Fruit fly (Drosophila melanogaster) whole organism, embryonic: Measurements from ENCODE around the gene syd.

ENCODE experiments used
- Ada2b ChIP-seq: fragments of 200-800 bp; sonication (Bioruptor generic); IDR thresholded peaks from 2 replicates; pipeline ENCODE4 v1.3.6; 2022; ENCODE audit warnings: missing biosample characterization, missing genetic modification characterization
- Aef1 ChIP-seq: fragments of 200-800 bp; sonication (Bioruptor generic); IDR thresholded peaks from 3 replicates; pipeline ENCODE4 v1.3.6; 2022; ENCODE audit warnings: missing biosample characterization, missing genetic modification characterization
- Atf3 ChIP-seq: fragments of 200-800 bp; sonication (Bioruptor generic); optimal IDR thresholded peaks from 3 replicates; lab custom pipeline; 2016; ENCODE audit warnings: missing biosample characterization, missing genetic modification characterization
- CG10431 ChIP-seq: fragments of 200-800 bp; sonication (Bioruptor generic); optimal IDR thresholded peaks from 3 replicates; lab custom pipeline; 2018; ENCODE audit warnings: missing biosample characterization, mild to moderate bottlenecking, missing genetic modification characterization
- CG10979 ChIP-seq: fragments of 200-800 bp; sonication (Bioruptor generic); optimal IDR thresholded peaks from 2 replicates; lab custom pipeline; 2018; ENCODE audit warnings: missing biosample characterization, mild to moderate bottlenecking, missing genetic modification characterization, moderate library complexity
- CG12071 ChIP-seq: fragments of 200-800 bp; sonication (Bioruptor generic); optimal IDR thresholded peaks from 3 replicates; lab custom pipeline; 2018; ENCODE audit warnings: missing biosample characterization, mild to moderate bottlenecking, missing genetic modification characterization
- CG12104 ChIP-seq: fragments of 200-800 bp; sonication (Bioruptor generic); optimal IDR thresholded peaks from 3 replicates; lab custom pipeline; 2016; ENCODE audit warnings: missing biosample characterization, missing genetic modification characterization
- CG12391 ChIP-seq: fragments of 200-800 bp; sonication (Bioruptor generic); optimal IDR thresholded peaks from 3 replicates; lab custom pipeline; 2018; ENCODE audit warnings: missing biosample characterization, mild to moderate bottlenecking, missing genetic modification characterization, moderate library complexity
- CG12942 ChIP-seq: fragments of 200-800 bp; sonication (Bioruptor generic); optimal IDR thresholded peaks from 3 replicates; lab custom pipeline; 2016; ENCODE audit warnings: missing biosample characterization, missing genetic modification characterization
- CG18476 ChIP-seq: fragments of 200-800 bp; sonication (Bioruptor generic); optimal IDR thresholded peaks from 2 replicates; lab custom pipeline; 2016; ENCODE audit warnings: missing biosample characterization, mild to moderate bottlenecking, missing genetic modification characterization
- CG2889 ChIP-seq: fragments of 200-800 bp; sonication (Bioruptor generic); IDR thresholded peaks from 3 replicates; pipeline ENCODE4 v1.3.6; 2022; ENCODE audit warnings: missing biosample characterization, missing genetic modification characterization
- CG30020 ChIP-seq: fragments of 200-800 bp; optimal IDR thresholded peaks from 2 replicates; lab custom pipeline; 2019; ENCODE audit warnings: missing biosample characterization, mild to moderate bottlenecking, missing genetic modification characterization, moderate library complexity
- CG4328 ChIP-seq: fragments of 200-800 bp; sonication (Bioruptor generic); optimal IDR thresholded peaks from 3 replicates; lab custom pipeline; 2017; ENCODE audit warnings: missing biosample characterization, missing genetic modification reagents, missing genetic modification characterization
- CG6654 ChIP-seq: fragments of 200-800 bp; sonication (Bioruptor generic); optimal IDR thresholded peaks from 2 replicates; lab custom pipeline; 2017; ENCODE audit warnings: missing biosample characterization, mild to moderate bottlenecking, missing genetic modification characterization
- CG6813 ChIP-seq: fragments of 200-800 bp; sonication (Bioruptor generic); optimal IDR thresholded peaks from 2 replicates; lab custom pipeline; 2017; ENCODE audit warnings: missing biosample characterization, missing genetic modification characterization, mild to moderate bottlenecking, moderate library complexity, missing genetic modification reagents
- CG9932 ChIP-seq: fragments of 200-800 bp; sonication (Bioruptor generic); IDR thresholded peaks from 2 replicates; pipeline ENCODE4 v1.3.6; 2022; ENCODE audit warnings: missing biosample characterization, missing genetic modification characterization
- Dad ChIP-seq: fragments of 200-800 bp; sonication (Bioruptor generic); optimal IDR thresholded peaks from 3 replicates; lab custom pipeline; 2016; ENCODE audit warnings: missing biosample characterization, missing genetic modification characterization
- Dbx ChIP-seq: fragments of 200-800 bp; sonication (Bioruptor generic); IDR thresholded peaks from 3 replicates; pipeline ENCODE4 v1.3.6; 2022; ENCODE audit warnings: missing biosample characterization, missing genetic modification characterization
- Dip3 ChIP-seq: fragments of 200-800 bp; sonication (Bioruptor generic); optimal IDR thresholded peaks from 3 replicates; lab custom pipeline; 2016; ENCODE audit warnings: missing biosample characterization, missing genetic modification characterization
- Dref ChIP-seq: fragments of 200-800 bp; sonication (Bioruptor generic); IDR thresholded peaks from 2 replicates; pipeline ENCODE4 v1.3.6; 2022; ENCODE audit warnings: missing biosample characterization, missing genetic modification characterization
- Ets97D ChIP-seq: fragments of 200-800 bp; sonication (Bioruptor generic); optimal IDR thresholded peaks from 3 replicates; lab custom pipeline; 2016; ENCODE audit warnings: missing biosample characterization, missing genetic modification characterization
- HmgZ ChIP-seq: fragments of 200-800 bp; sonication (Bioruptor generic); optimal IDR thresholded peaks from 2 replicates; lab custom pipeline; 2018; ENCODE audit warnings: missing biosample characterization, mild to moderate bottlenecking, missing genetic modification characterization
- Hr3 ChIP-seq: fragments of 200-800 bp; sonication (Bioruptor generic); optimal IDR thresholded peaks from 3 replicates; lab custom pipeline; 2016; ENCODE audit warnings: missing biosample characterization, missing genetic modification characterization
- NFAT ChIP-seq: fragments of 200-800 bp; sonication (Bioruptor generic); IDR thresholded peaks from 2 replicates; pipeline ENCODE4 v1.3.6; 2022; ENCODE audit warnings: missing biosample characterization, missing genetic modification characterization
- Optix ChIP-seq: fragments of 200-800 bp; sonication (Bioruptor generic); IDR thresholded peaks from 3 replicates; pipeline ENCODE4 v1.3.6; 2022; ENCODE audit warnings: missing biosample characterization, missing genetic modification characterization
- PHDP ChIP-seq: fragments of 200-800 bp; sonication (Bioruptor generic); optimal IDR thresholded peaks from 3 replicates; lab custom pipeline; 2018; ENCODE audit warnings: missing biosample characterization, mild to moderate bottlenecking, missing genetic modification characterization, moderate library complexity
- Taf1 ChIP-seq: fragments of 200-800 bp; sonication (Bioruptor generic); IDR thresholded peaks from 2 replicates; pipeline ENCODE4 v1.3.6; 2022; ENCODE audit warnings: missing biosample characterization, missing genetic modification characterization
- Usf ChIP-seq: fragments of 200-800 bp; sonication (Bioruptor generic); optimal IDR thresholded peaks from 2 replicates; lab custom pipeline; 2017; ENCODE audit warnings: missing genotype, missing biosample characterization, missing genetic modification characterization
- Xrp1 ChIP-seq: fragments of 200-800 bp; sonication (Bioruptor generic); IDR thresholded peaks from 2 replicates; pipeline ENCODE4 v1.3.6; 2022; ENCODE audit warnings: missing biosample characterization, missing genetic modification characterization
- ara ChIP-seq: fragments of 200-800 bp; sonication (Bioruptor generic); IDR thresholded peaks from 2 replicates; pipeline ENCODE4 v1.3.6; 2022; ENCODE audit warnings: missing biosample characterization, missing genetic modification characterization
- btn ChIP-seq: fragments of 200-800 bp; sonication (Bioruptor generic); optimal IDR thresholded peaks from 2 replicates; lab custom pipeline; 2016; ENCODE audit warnings: missing biosample characterization, missing genetic modification characterization
- cas ChIP-seq: fragments of 200-800 bp; sonication (Bioruptor generic); IDR thresholded peaks from 2 replicates; pipeline ENCODE4 v1.3.6; 2022; ENCODE audit warnings: missing biosample characterization, missing genetic modification characterization
- chinmo ChIP-seq: fragments of 200-800 bp; sonication (Bioruptor generic); IDR thresholded peaks from 4 replicates; pipeline ENCODE4 v1.3.6; 2022; ENCODE audit warnings: missing biosample characterization, missing genetic modification characterization; ENCODE audit not compliant: partially characterized antibody
- croc ChIP-seq: fragments of 200-800 bp; sonication (Bioruptor generic); conservative IDR thresholded peaks from 3 replicates; pipeline ENCODE4 v1.3.6; 2022; ENCODE audit warnings: missing biosample characterization, missing genetic modification characterization
- dysf ChIP-seq: fragments of 200-800 bp; sonication (Bioruptor generic); IDR thresholded peaks from 3 replicates; pipeline ENCODE4 v1.3.6; 2022; ENCODE audit warnings: missing biosample characterization, missing genetic modification characterization
- esg ChIP-seq: fragments of 200-800 bp; sonication (Bioruptor generic); conservative IDR thresholded peaks from 2 replicates; pipeline ENCODE4 v1.3.6; 2022; ENCODE audit warnings: missing biosample characterization, missing genetic modification characterization
- eve ChIP-seq, 2 experiments: fragments of >200 bp; optimal IDR thresholded peaks; 2 replicates each; lab custom pipeline; 2017; ENCODE audit warnings: missing biosample characterization in 2 of 2, missing genetic modification characterization in 2 of 2
- eyg ChIP-seq: fragments of 200-800 bp; sonication (Bioruptor generic); optimal IDR thresholded peaks from 3 replicates; lab custom pipeline; 2016; ENCODE audit warnings: missing biosample characterization, missing genetic modification characterization
- fd102C ChIP-seq: fragments of 200-800 bp; sonication (Bioruptor generic); optimal IDR thresholded peaks from 2 replicates; lab custom pipeline; 2018; ENCODE audit warnings: missing biosample characterization, mild to moderate bottlenecking, missing genetic modification characterization, moderate library complexity
- ftz-f1 ChIP-seq: fragments of 200-800 bp; sonication (Bioruptor generic); optimal IDR thresholded peaks from 2 replicates; lab custom pipeline; 2016; ENCODE audit warnings: missing biosample characterization, missing genetic modification characterization
- gfzf ChIP-seq: fragments of 200-800 bp; sonication (Bioruptor generic); optimal IDR thresholded peaks from 2 replicates; lab custom pipeline; 2016; ENCODE audit warnings: missing biosample characterization, mild to moderate bottlenecking, missing genetic modification characterization, moderate library complexity
- kah ChIP-seq: fragments of 200-800 bp; sonication (Bioruptor generic); optimal IDR thresholded peaks from 2 replicates; lab custom pipeline; 2018; ENCODE audit warnings: missing biosample characterization, mild to moderate bottlenecking, missing genetic modification characterization
- lov ChIP-seq, 2 experiments: fragments of 200-800 bp in 1 of 2; fragments of >200 bp in 1 of 2; sonication (Bioruptor generic) in 1 of 2; IDR thresholded peaks in 1 of 2; optimal IDR thresholded peaks in 1 of 2; 2 replicates in 1 of 2; 3 replicates in 1 of 2; pipeline versions ENCODE4 v1.3.6 to Lab custom; 2017 to 2022; ENCODE audit warnings: missing biosample characterization in 1 of 2, missing genetic modification characterization in 1 of 2
- nau ChIP-seq: fragments of 200-800 bp; sonication (Bioruptor generic); optimal IDR thresholded peaks from 3 replicates; lab custom pipeline; 2017; ENCODE audit warnings: missing biosample characterization, mild to moderate bottlenecking, missing genetic modification characterization, missing genetic modification reagents
- peb ChIP-seq: fragments of 200-800 bp; sonication (Bioruptor generic); IDR thresholded peaks from 2 replicates; pipeline ENCODE4 v1.3.6; 2022; ENCODE audit warnings: missing biosample characterization, missing genetic modification characterization
- rib ChIP-seq: fragments of 200-800 bp; sonication (Bioruptor generic); IDR thresholded peaks from 2 replicates; pipeline ENCODE4 v1.3.6; 2022; ENCODE audit warnings: missing biosample characterization, missing genetic modification characterization
- sc ChIP-seq, 3 experiments: fragments of >200 bp in 2 of 3; fragments of 200-800 bp in 1 of 3; sonication (Bioruptor generic) in 1 of 3; optimal IDR thresholded peaks; 2 replicates in 2 of 3; 3 replicates in 1 of 3; lab custom pipeline; 2017; ENCODE audit warnings: mild to moderate bottlenecking in 1 of 3, missing biosample characterization in 1 of 3, missing genetic modification characterization in 1 of 3, missing genetic modification reagents in 1 of 3
- schlank ChIP-seq: fragments of 200-800 bp; sonication (Bioruptor generic); optimal IDR thresholded peaks from 2 replicates; lab custom pipeline; 2018; ENCODE audit warnings: missing biosample characterization, mild to moderate bottlenecking, missing genetic modification characterization
- sens-2 ChIP-seq: fragments of 200-800 bp; sonication (Bioruptor generic); IDR thresholded peaks from 2 replicates; pipeline ENCODE4 v1.3.6; 2022; ENCODE audit warnings: missing biosample characterization, missing genetic modification characterization

The syd gene

DNA sequence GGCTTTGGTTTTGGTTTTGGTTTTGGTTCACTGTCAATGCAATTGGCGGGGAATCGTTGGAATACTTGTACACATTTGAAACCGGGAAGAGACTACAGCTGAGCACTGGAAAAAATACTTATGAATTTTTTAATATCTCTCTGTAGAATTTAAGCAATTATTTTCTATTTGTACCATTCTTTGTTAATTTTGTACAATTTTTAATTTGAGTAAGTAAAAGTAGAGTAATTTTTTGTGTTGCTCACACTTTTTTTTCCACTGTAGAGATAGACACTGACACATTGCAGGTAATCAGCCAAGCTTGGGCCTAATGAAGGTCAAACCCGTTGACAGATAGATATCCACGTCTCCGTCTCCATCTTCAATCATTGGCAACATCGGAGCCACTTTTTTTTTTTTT lies 52.6 kb downstream of the syd start (continued):
- TF ChIP-seq CG12071: no peak
- TF ChIP-seq schlank (tag; lab: Kevin White, UChicago): no peak
- peak; percentile 24; the same call in 1 of the 2 replicates for TF ChIP-seq esg (GFP tag; lab: Robert Waterston, UW)

DNA sequence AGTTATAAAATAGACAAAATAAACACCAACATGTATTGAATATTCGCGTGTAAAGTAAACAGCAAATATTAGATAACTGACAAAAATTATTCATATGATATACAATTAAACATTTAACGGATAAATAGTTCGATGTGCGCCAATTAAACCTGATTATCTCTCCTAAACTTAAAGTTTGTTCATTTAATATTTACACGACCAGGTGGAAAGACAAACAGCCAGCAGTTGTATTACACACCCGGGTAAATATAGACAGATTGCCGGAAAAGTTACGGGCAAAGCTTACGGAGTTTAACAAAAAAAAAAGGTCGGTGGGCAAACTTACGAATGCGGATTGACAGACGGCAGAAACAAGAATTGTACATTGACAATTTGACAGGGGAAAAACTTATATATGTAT lies 53.8 kb downstream of the syd start:
- TF ChIP-seq sc (optimal IDR thresholded peaks at IDR 0.05; lab: Kevin White, UChicago): no peak
- no peak for TF ChIP-seq sc (GFP tag; optimal IDR thresholded peaks at IDR 0.05; lab: Kevin White, UChicago)
- peak; percentile 68 for TF ChIP-seq HmgZ (tag; lab: Kevin White, UChicago)
- TF ChIP-seq CG12391 (tag; lab: Kevin White, UChicago): peak; percentile 30
- peak; percentile 32; the same call in 1 of the 3 replicates for TF ChIP-seq dysf (GFP tag; lab: Robert Waterston, UW)
- TF ChIP-seq CG18476 (GFP tag; lab: Kevin White, UChicago): peak; percentile 18
- no peak for TF ChIP-seq CG12942 (GFP tag; lab: Kevin White, UChicago)
- no peak for TF ChIP-seq Usf (GFP tag; lab: Kevin White, UChicago)
- no peak for TF ChIP-seq Dref (GFP tag; lab: Robert Waterston, UW)
- peak; percentile 40; the same call in 1 of the 3 replicates for TF ChIP-seq Dbx
- no peak for TF ChIP-seq sens-2 (GFP tag; lab: Robert Waterston, UW)
- TF ChIP-seq CG4328 (GFP tag; lab: Kevin White, UChicago): peak; percentile 32
- peak; percentile 87 for TF ChIP-seq nau (GFP tag; lab: Kevin White, UChicago)
- TF ChIP-seq NFAT (GFP tag; lab: Robert Waterston, UW): no peak
- peak; percentile 23; the same call in 1 of the 2 replicates for TF ChIP-seq peb (GFP tag; lab: Robert Waterston, UW)
- TF ChIP-seq kah: peak; percentile 21
- peak; percentile 9 for TF ChIP-seq Ets97D
- no peak for TF ChIP-seq cas (GFP tag; lab: Robert Waterston, UW)
- peak; percentile 86 for TF ChIP-seq PHDP
- no peak for TF ChIP-seq ftz-f1
- peak; percentile 81 for TF ChIP-seq CG6813 (GFP tag; lab: Kevin White, UChicago)
- no peak for TF ChIP-seq Hr3 (GFP tag; lab: Kevin White, UChicago)
- TF ChIP-seq CG6654: no peak
- no peak for TF ChIP-seq Aef1 (GFP tag; lab: Robert Waterston, UW)
- no peak for TF ChIP-seq CG10979 (tag; lab: Kevin White, UChicago)
- no peak for TF ChIP-seq croc (GFP tag; lab: Robert Waterston, UW)
- peak; percentile 46 for TF ChIP-seq Dad (GFP tag; lab: Kevin White, UChicago)
- no peak for TF ChIP-seq ara (GFP tag; lab: Robert Waterston, UW)
- no peak for TF ChIP-seq CG9932 (GFP tag; lab: Robert Waterston, UW)
- TF ChIP-seq CG2889: no peak
- no peak for TF ChIP-seq Taf1
- peak; percentile 38 for TF ChIP-seq CG12104 (GFP tag; lab: Kevin White, UChicago)
- no peak for TF ChIP-seq gfzf (GFP tag; lab: Kevin White, UChicago)
- no peak for TF ChIP-seq fd102C (GFP tag; lab: Kevin White, UChicago)
- TF ChIP-seq btn (GFP tag; lab: Kevin White, UChicago): no peak
- peak; percentile 65 for TF ChIP-seq eyg (GFP tag; lab: Kevin White, UChicago)
- TF ChIP-seq Optix: no peak
- no peak for TF ChIP-seq Atf3
- TF ChIP-seq rib: 0 out of 2 replicates have a peak, but pooled peaks have one; percentile 22
- TF ChIP-seq Xrp1 (GFP tag; lab: Robert Waterston, UW): peak; percentile 52
- TF ChIP-seq Dip3 (GFP tag; lab: Kevin White, UChicago): no peak
- no peak; the same call in 1 of the 2 replicates for TF ChIP-seq Ada2b
- TF ChIP-seq CG30020 (tag; lab: Kevin White, UChicago): no peak
- TF ChIP-seq lov (optimal IDR thresholded peaks at IDR 0.05; lab: Kevin White, UChicago): no peak
- no peak for TF ChIP-seq lov (GFP tag; IDR thresholded peaks at IDR 0.05; lab: Robert Waterston, UW)
- TF ChIP-seq CG10431: no peak
- TF ChIP-seq chinmo (GFP tag; lab: Robert Waterston, UW): no peak
- TF ChIP-seq eve (GFP tag; optimal IDR thresholded peaks at IDR 0.05; lab: Kevin White, UChicago): no peak
